Fruit fly (Drosophila melanogaster) whole organism, prepupa: ENCODE data around the gene lectin-37Db.

Source experiments
- Blimp-1 ChIP-seq: fragments of 200-800 bp; sonication (Bioruptor generic); optimal IDR thresholded peaks from 3 replicates; lab custom pipeline; 2017; ENCODE audit warnings: missing biosample characterization, missing genetic modification characterization, mild to moderate bottlenecking, moderate library complexity, missing genetic modification reagents
- CG10669 ChIP-seq: fragments of 200-800 bp; sonication (Bioruptor generic); optimal IDR thresholded peaks from 3 replicates; lab custom pipeline; 2018; ENCODE audit warnings: missing biosample characterization, mild to moderate bottlenecking, missing genetic modification characterization, moderate library complexity
- CG11294 ChIP-seq: fragments of 200-800 bp; sonication (Bioruptor generic); IDR thresholded peaks from 2 replicates; pipeline ENCODE4 v1.3.6; 2022; ENCODE audit warnings: missing biosample characterization, missing genetic modification characterization
- CG11762 ChIP-seq: fragments of 200-800 bp; sonication (Bioruptor generic); optimal IDR thresholded peaks from 3 replicates; lab custom pipeline; 2016; ENCODE audit warnings: missing biosample characterization, missing genetic modification characterization; ENCODE audit not compliant: insufficient read depth
- CG11902 ChIP-seq: fragments of 200-800 bp; sonication (Bioruptor generic); optimal IDR thresholded peaks from 3 replicates; lab custom pipeline; 2016; ENCODE audit warnings: missing biosample characterization, missing genetic modification characterization
- CG15336 ChIP-seq: fragments of 200-800 bp; sonication (Bioruptor generic); IDR thresholded peaks from 2 replicates; pipeline ENCODE4 v1.3.6; 2022; ENCODE audit warnings: missing biosample characterization, missing genetic modification characterization
- CG16779 ChIP-seq: fragments of 200-800 bp; sonication (Bioruptor generic); optimal IDR thresholded peaks from 3 replicates; lab custom pipeline; 2017; ENCODE audit warnings: missing biosample characterization, mild to moderate bottlenecking, missing genetic modification characterization
- CG31627 ChIP-seq: fragments of 200-800 bp; sonication (Bioruptor generic); optimal IDR thresholded peaks from 3 replicates; lab custom pipeline; 2016; ENCODE audit warnings: missing biosample characterization, missing genetic modification characterization
- CG32006 ChIP-seq: fragments of 200-800 bp; sonication (Bioruptor generic); optimal IDR thresholded peaks from 3 replicates; lab custom pipeline; 2017; ENCODE audit warnings: missing biosample characterization, mild to moderate bottlenecking, missing genetic modification characterization
- CG34406 ChIP-seq: fragments of 200-800 bp; sonication (Bioruptor generic); optimal IDR thresholded peaks from 3 replicates; lab custom pipeline; 2016; ENCODE audit warnings: missing biosample characterization, missing genetic modification characterization
- CG6276 ChIP-seq: fragments of 200-800 bp; sonication (Bioruptor generic); optimal IDR thresholded peaks from 2 replicates; lab custom pipeline; 2017; ENCODE audit warnings: missing biosample characterization, mild to moderate bottlenecking, missing genetic modification characterization
- CG6808 ChIP-seq: fragments of 200-800 bp; sonication (Bioruptor generic); optimal IDR thresholded peaks from 3 replicates; lab custom pipeline; 2017; ENCODE audit warnings: missing biosample characterization, missing genetic modification characterization, mild to moderate bottlenecking, moderate library complexity, missing genetic modification reagents
- CG6854 ChIP-seq: fragments of 200-800 bp; sonication (Bioruptor generic); optimal IDR thresholded peaks from 2 replicates; lab custom pipeline; 2017; ENCODE audit warnings: missing biosample characterization, mild to moderate bottlenecking, missing genetic modification characterization
- CG8119 ChIP-seq: fragments of 200-800 bp; sonication (Bioruptor generic); IDR thresholded peaks from 3 replicates; pipeline ENCODE4 v1.3.6; 2022; ENCODE audit warnings: missing biosample characterization, missing genetic modification characterization
- CG8319 ChIP-seq: fragments of 200-800 bp; sonication (Bioruptor generic); optimal IDR thresholded peaks from 3 replicates; lab custom pipeline; 2016; ENCODE audit warnings: missing biosample characterization, missing genetic modification characterization
- CG8632 ChIP-seq: fragments of 200-800 bp; sonication (Bioruptor generic); optimal IDR thresholded peaks from 3 replicates; lab custom pipeline; 2016; ENCODE audit warnings: missing biosample characterization, missing genetic modification characterization
- Eip75B ChIP-seq: fragments of 200-800 bp; sonication (Bioruptor generic); optimal IDR thresholded peaks from 3 replicates; lab custom pipeline; 2016; ENCODE audit warnings: missing biosample characterization, missing genetic modification characterization
- Eip78C ChIP-seq: fragments of 200-800 bp; sonication (Bioruptor generic); peaks from one replicate; lab custom pipeline; 2016; ENCODE audit warnings: missing biosample characterization, missing genetic modification characterization
- Ets21C ChIP-seq: fragments of 200-800 bp; sonication (Bioruptor generic); optimal IDR thresholded peaks from 3 replicates; lab custom pipeline; 2016; ENCODE audit warnings: missing biosample characterization, missing genetic modification characterization
- Ets96B ChIP-seq: fragments of 200-800 bp; optimal IDR thresholded peaks from 2 replicates; lab custom pipeline; 2019; ENCODE audit warnings: missing biosample characterization, mild to moderate bottlenecking, missing genetic modification characterization, moderate library complexity
- Gug ChIP-seq: fragments of 200-800 bp; sonication (Bioruptor generic); IDR thresholded peaks from 2 replicates; pipeline ENCODE4 v1.3.6; 2022; ENCODE audit warnings: missing biosample characterization, missing genetic modification characterization
- Hr38 ChIP-seq: sonication (Bioruptor generic); optimal IDR thresholded peaks from 2 replicates; lab custom pipeline; 2016; ENCODE audit warnings: missing biosample characterization, missing genetic modification characterization
- Hr39 ChIP-seq: fragments of 200-800 bp; sonication (Bioruptor generic); optimal IDR thresholded peaks from 2 replicates; lab custom pipeline; 2016; ENCODE audit warnings: missing biosample characterization, missing genetic modification characterization
- Lpt ChIP-seq: fragments of 200-800 bp; sonication (Bioruptor generic); optimal IDR thresholded peaks from 3 replicates; lab custom pipeline; 2016; ENCODE audit warnings: missing biosample characterization, missing genetic modification characterization
- Met ChIP-seq: fragments of 200-800 bp; sonication (Bioruptor generic); optimal IDR thresholded peaks from 3 replicates; lab custom pipeline; 2016; ENCODE audit warnings: missing biosample characterization, missing genetic modification characterization
- Smox ChIP-seq: fragments of 200-800 bp; sonication (Bioruptor generic); optimal IDR thresholded peaks from 3 replicates; lab custom pipeline; 2016; ENCODE audit warnings: missing biosample characterization, missing genetic modification characterization
- Sox102F ChIP-seq: fragments of 200-800 bp; sonication (Bioruptor generic); optimal IDR thresholded peaks from 2 replicates; lab custom pipeline; 2016; ENCODE audit warnings: missing biosample characterization, mild to moderate bottlenecking, missing genetic modification characterization
- Sox14 ChIP-seq: fragments of 200-800 bp; sonication (Bioruptor generic); optimal IDR thresholded peaks from 3 replicates; lab custom pipeline; 2016; ENCODE audit warnings: missing biosample characterization, missing genetic modification characterization
- Sox15 ChIP-seq: fragments of 200-800 bp; sonication (Bioruptor generic); optimal IDR thresholded peaks from 3 replicates; lab custom pipeline; 2016; ENCODE audit warnings: missing biosample characterization, missing genetic modification characterization
- cyc ChIP-seq: fragments of 200-800 bp; sonication (Bioruptor generic); optimal IDR thresholded peaks from 3 replicates; lab custom pipeline; 2016; ENCODE audit warnings: missing biosample characterization, missing genetic modification characterization
- dsx ChIP-seq: fragments of 200-800 bp; optimal IDR thresholded peaks from 3 replicates; lab custom pipeline; 2019; ENCODE audit warnings: missing biosample characterization, mild to moderate bottlenecking, missing genetic modification characterization, moderate library complexity; ENCODE audit not compliant: poor library complexity, severe bottlenecking
- esn ChIP-seq: fragments of 200-800 bp; sonication (Bioruptor generic); optimal IDR thresholded peaks from 2 replicates; lab custom pipeline; 2016; ENCODE audit warnings: missing biosample characterization, mild to moderate bottlenecking, missing genetic modification characterization, moderate library complexity
- fd59A ChIP-seq: fragments of 200-800 bp; sonication (Bioruptor generic); optimal IDR thresholded peaks from 2 replicates; lab custom pipeline; 2017; ENCODE audit warnings: missing biosample characterization, mild to moderate bottlenecking, missing genetic modification characterization, missing genetic modification reagents
- fd85E ChIP-seq: fragments of 200-800 bp; sonication (Bioruptor generic); optimal IDR thresholded peaks from 3 replicates; lab custom pipeline; 2016; ENCODE audit warnings: missing biosample characterization, missing genetic modification characterization
- fkh ChIP-seq: fragments of 200-800 bp; sonication (Bioruptor generic); optimal IDR thresholded peaks from 3 replicates; lab custom pipeline; 2017; ENCODE audit warnings: missing biosample characterization, mild to moderate bottlenecking, missing genetic modification characterization, moderate library complexity
- lz ChIP-seq: fragments of 200-800 bp; sonication (Bioruptor generic); optimal IDR thresholded peaks from 3 replicates; lab custom pipeline; 2016; ENCODE audit warnings: missing biosample characterization, missing genetic modification characterization
- net ChIP-seq: fragments of 200-800 bp; sonication (Bioruptor generic); optimal IDR thresholded peaks from 3 replicates; lab custom pipeline; 2016; ENCODE audit warnings: missing biosample characterization, missing genetic modification characterization
- salr ChIP-seq, 2 experiments: fragments of 200-800 bp; sonication (Bioruptor generic); optimal IDR thresholded peaks; 3 replicates each; lab custom pipeline; 2016 to 2018; ENCODE audit warnings: missing biosample characterization in 2 of 2, missing genetic modification characterization in 2 of 2, mild to moderate bottlenecking in 1 of 2
- svp ChIP-seq: fragments of 200-800 bp; sonication (Bioruptor generic); peaks from one replicate; lab custom pipeline; 2016; ENCODE audit warnings: missing biosample characterization, missing genetic modification characterization
- topi ChIP-seq: fragments of 200-800 bp; sonication (Bioruptor generic); optimal IDR thresholded peaks from 3 replicates; lab custom pipeline; 2016; ENCODE audit warnings: missing biosample characterization, missing genetic modification characterization
- vri ChIP-seq: fragments of 200-800 bp; sonication (Bioruptor generic); optimal IDR thresholded peaks from 3 replicates; lab custom pipeline; 2016; ENCODE audit warnings: missing biosample characterization, mild to moderate bottlenecking, missing genetic modification characterization

Gene lectin-37Db

DNA sequence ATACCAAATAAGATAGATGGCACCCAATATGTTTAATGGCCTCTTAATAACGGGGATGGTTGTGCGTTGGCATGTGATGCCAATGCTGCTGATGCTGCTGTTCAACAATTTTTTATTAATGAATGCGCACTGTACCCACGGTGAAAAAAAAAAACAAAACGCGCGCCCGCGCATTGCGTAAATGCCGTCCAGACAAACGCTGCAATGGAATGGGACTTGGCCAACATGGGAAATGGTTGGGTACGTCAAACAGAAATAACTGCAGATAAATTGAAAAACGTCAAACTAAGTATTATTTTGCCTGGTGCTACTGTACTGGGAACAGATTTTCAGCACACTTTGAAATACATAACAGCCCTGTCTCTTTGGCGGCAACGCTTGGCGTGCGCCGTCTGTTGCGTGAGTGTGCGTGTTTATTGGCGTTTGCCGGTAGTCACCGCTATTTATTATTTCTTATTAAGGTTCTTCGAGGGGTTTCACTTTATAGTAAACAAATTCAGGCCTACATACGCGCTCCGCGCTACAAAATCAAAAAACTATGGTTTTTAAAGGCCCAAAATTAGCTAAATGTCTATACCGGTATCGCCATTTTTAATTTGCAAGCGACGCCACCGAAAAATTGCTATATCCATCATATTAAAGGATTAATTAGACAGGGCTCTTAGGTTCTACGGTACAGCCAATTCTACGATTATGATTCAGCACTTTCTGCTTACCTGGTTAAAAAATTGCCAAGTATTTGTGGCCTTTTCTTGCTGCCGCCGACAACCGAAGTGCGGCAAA, 33.9 kb downstream of the lectin-37Db start (continued):
- TF ChIP-seq CG8119 (GFP tag; lab: Robert Waterston, UW) (peak; percentile 72), CG8632 (no peak), Eip75B (GFP tag; lab: Kevin White, UChicago) (peak; percentile 45), fkh (GFP tag; lab: Kevin White, UChicago) (no peak), cyc (GFP tag; lab: Kevin White, UChicago) (peak; percentile 13), Ets21C (no peak), svp (GFP tag; lab: Kevin White, UChicago) (peak; percentile 54), Ets96B (no peak), Met (GFP tag; lab: Kevin White, UChicago) (no peak), Sox102F (GFP tag; lab: Kevin White, UChicago) (no peak), Hr39 (GFP tag; lab: Kevin White, UChicago) (peak; percentile 17), vri (GFP tag; lab: Kevin White, UChicago) (no peak), Sox14 (GFP tag; lab: Kevin White, UChicago) (peak; percentile 40), salr (GFP tag; optimal IDR thresholded peaks at IDR 0.05; lab: Kevin White, UChicago) (peak in 1 of 2 experiments; percentile 3), Hr38 (GFP tag; lab: Kevin White, UChicago) (no peak), CG32006 (GFP tag; lab: Kevin White, UChicago) (peak; percentile 58)

DNA sequence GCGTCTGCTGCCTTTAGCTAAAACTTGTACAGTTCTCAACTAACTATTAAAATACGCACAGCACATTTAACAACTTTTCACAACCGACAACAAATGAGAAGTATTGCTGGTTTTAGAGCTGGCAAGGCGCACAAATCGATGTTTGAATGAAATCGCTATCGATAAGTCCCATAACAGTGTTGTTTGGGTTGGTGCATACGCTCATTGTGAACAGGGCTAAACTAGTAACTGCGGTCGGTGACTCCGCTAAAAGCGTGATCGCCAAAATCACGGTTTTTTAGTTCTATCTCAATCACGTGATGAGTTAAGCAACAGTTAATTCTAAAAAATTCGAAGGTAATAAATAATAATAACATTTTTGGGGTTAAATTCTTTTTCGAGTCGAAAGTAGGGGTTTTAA, 34.5 kb downstream of the lectin-37Db start, which contains the start of gene Top2:
Top2 (minus strand) TSS at position 110 of the 400 bp plus-strand sequence.
- TF ChIP-seq CG31627 (GFP tag; lab: Kevin White, UChicago) = peak; percentile 30
- no peak for TF ChIP-seq CG11294
- TF ChIP-seq cyc (GFP tag; lab: Kevin White, UChicago) = peak; percentile 27
- peak; percentile 17 for TF ChIP-seq Smox (GFP tag; lab: Kevin White, UChicago)
- peak; percentile 34 for TF ChIP-seq Hr39 (GFP tag; lab: Kevin White, UChicago)
- TF ChIP-seq CG32006 (GFP tag; lab: Kevin White, UChicago) = no peak
- peak; percentile 1 for TF ChIP-seq esn (GFP tag; lab: Kevin White, UChicago)
- no peak for TF ChIP-seq CG11902 (GFP tag; lab: Kevin White, UChicago)
- TF ChIP-seq salr (GFP tag; optimal IDR thresholded peaks at IDR 0.05; lab: Kevin White, UChicago) = no peak
- peak; percentile 29 for TF ChIP-seq Sox14 (GFP tag; lab: Kevin White, UChicago)
- TF ChIP-seq fd85E (GFP tag; lab: Kevin White, UChicago) = no peak
- no peak for TF ChIP-seq CG6854 (GFP tag; lab: Kevin White, UChicago)
- TF ChIP-seq net (GFP tag; lab: Kevin White, UChicago) = no peak
- TF ChIP-seq CG8319 (GFP tag; lab: Kevin White, UChicago) = no peak
- no peak for TF ChIP-seq CG6276 (GFP tag; lab: Kevin White, UChicago)
- no peak for TF ChIP-seq vri (GFP tag; lab: Kevin White, UChicago)
- no peak for TF ChIP-seq Lpt
- peak; percentile 33 for TF ChIP-seq lz
- no peak for TF ChIP-seq CG11762 (GFP tag; lab: Kevin White, UChicago)
- peak; percentile 10 for TF ChIP-seq topi (GFP tag; lab: Kevin White, UChicago)
- TF ChIP-seq CG15336 (GFP tag; lab: Robert Waterston, UW) = no peak
- TF ChIP-seq, all 60 proteins: peak for 8

DNA sequence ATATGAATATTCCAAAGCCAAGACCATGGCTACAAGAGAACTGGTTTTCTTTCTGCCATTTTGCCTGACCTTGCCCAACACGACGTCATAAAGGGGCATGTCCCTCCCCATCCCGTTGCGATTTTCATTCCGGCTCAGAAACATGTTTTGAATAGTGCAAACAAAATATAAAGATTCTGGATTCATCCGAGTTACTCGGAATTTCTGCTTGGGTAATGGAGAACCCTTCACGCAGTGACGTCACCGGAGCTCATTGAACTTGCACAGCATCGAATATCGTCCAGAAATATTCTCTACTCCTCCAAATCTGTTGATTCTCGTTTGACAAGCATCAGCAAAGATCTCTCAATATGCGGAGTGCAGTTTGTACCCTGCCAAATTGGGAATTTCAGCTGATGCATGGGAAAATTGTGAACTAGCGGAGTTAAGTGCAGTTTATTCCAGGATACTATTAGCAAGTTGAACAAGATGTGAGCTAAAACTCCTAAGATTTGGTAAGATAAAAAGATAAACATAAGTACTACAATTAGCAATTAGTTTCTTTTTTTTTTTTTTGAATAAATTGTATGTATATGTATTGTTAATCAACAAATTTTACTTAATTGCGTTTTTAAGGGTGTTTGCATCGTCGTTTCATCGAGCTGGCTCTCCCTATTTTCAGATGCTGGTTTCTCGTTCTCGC, 35.3 kb downstream of the lectin-37Db start, which contains the start of gene CG10026:
CG10026 (plus strand) TSS at position 187 of the 682 bp plus-strand sequence.
- peak; percentile 44 for TF ChIP-seq vri (GFP tag; lab: Kevin White, UChicago)
- no peak for TF ChIP-seq Sox15 (GFP tag; lab: Kevin White, UChicago)
- peak; percentile 35 for TF ChIP-seq net (GFP tag; lab: Kevin White, UChicago)
- peak; percentile 35 for TF ChIP-seq CG31627 (GFP tag; lab: Kevin White, UChicago)
- TF ChIP-seq Lpt = no peak
- no peak for TF ChIP-seq fkh (GFP tag; lab: Kevin White, UChicago)
- peak; percentile 57 for TF ChIP-seq svp (GFP tag; lab: Kevin White, UChicago)
- no peak for TF ChIP-seq Blimp-1 (GFP tag; lab: Kevin White, UChicago)
- TF ChIP-seq CG6808 (GFP tag; lab: Kevin White, UChicago) = peak; percentile 74
- no peak for TF ChIP-seq CG11294
- no peak for TF ChIP-seq Hr38 (GFP tag; lab: Kevin White, UChicago)
- TF ChIP-seq CG8319 (GFP tag; lab: Kevin White, UChicago) = no peak
- no peak for TF ChIP-seq cyc (GFP tag; lab: Kevin White, UChicago)
- TF ChIP-seq Eip78C (GFP tag; lab: Kevin White, UChicago) = peak; percentile 80
- no peak for TF ChIP-seq dsx (GFP tag; lab: Kevin White, UChicago)
- no peak for TF ChIP-seq Gug (GFP tag; lab: Robert Waterston, UW)
- peak; percentile 58 for TF ChIP-seq lz
- peak; percentile 44 for TF ChIP-seq CG34406 (GFP tag; lab: Kevin White, UChicago)
- peak; percentile 48 for TF ChIP-seq CG32006 (GFP tag; lab: Kevin White, UChicago)
- peak; percentile 63 for TF ChIP-seq CG10669
- peak; percentile 61 for TF ChIP-seq fd59A
- peak; percentile 61 for TF ChIP-seq Ets96B
- TF ChIP-seq CG16779 (tag; lab: Kevin White, UChicago) = peak; percentile 39
- peak; percentile 17 for TF ChIP-seq topi (GFP tag; lab: Kevin White, UChicago)
- TF ChIP-seq salr (GFP tag; optimal IDR thresholded peaks at IDR 0.05; lab: Kevin White, UChicago) = peak in 1 of 2 experiments; percentile 42
